Fruit fly (Drosophila melanogaster) whole organism, prepupa: Measurements from ENCODE around the gene elg1.

Experiments
- CG10631 ChIP-seq: fragments of 200-800 bp; sonication (Bioruptor generic); optimal IDR thresholded peaks from 2 replicates; lab custom pipeline; 2016; ENCODE audit warnings: missing biosample characterization, missing genetic modification characterization
- CG10669 ChIP-seq: fragments of 200-800 bp; sonication (Bioruptor generic); optimal IDR thresholded peaks from 3 replicates; lab custom pipeline; 2018; ENCODE audit warnings: missing biosample characterization, mild to moderate bottlenecking, missing genetic modification characterization, moderate library complexity
- CG11762 ChIP-seq: fragments of 200-800 bp; sonication (Bioruptor generic); optimal IDR thresholded peaks from 3 replicates; lab custom pipeline; 2016; ENCODE audit warnings: missing biosample characterization, missing genetic modification characterization; ENCODE audit not compliant: insufficient read depth
- CG11902 ChIP-seq: fragments of 200-800 bp; sonication (Bioruptor generic); optimal IDR thresholded peaks from 3 replicates; lab custom pipeline; 2016; ENCODE audit warnings: missing biosample characterization, missing genetic modification characterization
- CG15336 ChIP-seq: fragments of 200-800 bp; sonication (Bioruptor generic); IDR thresholded peaks from 2 replicates; pipeline ENCODE4 v1.3.6; 2022; ENCODE audit warnings: missing biosample characterization, missing genetic modification characterization
- CG1621 ChIP-seq: fragments of 200-800 bp; sonication (Bioruptor generic); optimal IDR thresholded peaks from 3 replicates; lab custom pipeline; 2018; ENCODE audit warnings: missing biosample characterization, mild to moderate bottlenecking, missing genetic modification characterization
- CG16779 ChIP-seq: fragments of 200-800 bp; sonication (Bioruptor generic); optimal IDR thresholded peaks from 3 replicates; lab custom pipeline; 2017; ENCODE audit warnings: missing biosample characterization, mild to moderate bottlenecking, missing genetic modification characterization
- CG3032 ChIP-seq: fragments of 200-800 bp; optimal IDR thresholded peaks from 2 replicates; lab custom pipeline; 2019; ENCODE audit warnings: missing biosample characterization, mild to moderate bottlenecking, missing genetic modification characterization, moderate library complexity
- CG31627 ChIP-seq: fragments of 200-800 bp; sonication (Bioruptor generic); optimal IDR thresholded peaks from 3 replicates; lab custom pipeline; 2016; ENCODE audit warnings: missing biosample characterization, missing genetic modification characterization
- CG32006 ChIP-seq: fragments of 200-800 bp; sonication (Bioruptor generic); optimal IDR thresholded peaks from 3 replicates; lab custom pipeline; 2017; ENCODE audit warnings: missing biosample characterization, mild to moderate bottlenecking, missing genetic modification characterization
- CG34406 ChIP-seq: fragments of 200-800 bp; sonication (Bioruptor generic); optimal IDR thresholded peaks from 3 replicates; lab custom pipeline; 2016; ENCODE audit warnings: missing biosample characterization, missing genetic modification characterization
- CG3919 ChIP-seq: fragments of 200-800 bp; sonication (Bioruptor generic); optimal IDR thresholded peaks from 3 replicates; lab custom pipeline; 2016; ENCODE audit warnings: missing biosample characterization, missing genetic modification characterization
- CG6163 ChIP-seq: fragments of 200-800 bp; sonication (Bioruptor generic); IDR thresholded peaks from 3 replicates; pipeline ENCODE4 v1.3.6; 2022; ENCODE audit warnings: missing biosample characterization, missing genetic modification characterization
- CG6276 ChIP-seq: fragments of 200-800 bp; sonication (Bioruptor generic); optimal IDR thresholded peaks from 2 replicates; lab custom pipeline; 2017; ENCODE audit warnings: missing biosample characterization, mild to moderate bottlenecking, missing genetic modification characterization
- CG6792 ChIP-seq: fragments of 200-800 bp; sonication (Bioruptor generic); optimal IDR thresholded peaks from 3 replicates; lab custom pipeline; 2016; ENCODE audit warnings: missing biosample characterization, missing genetic modification characterization
- CG6808 ChIP-seq: fragments of 200-800 bp; sonication (Bioruptor generic); optimal IDR thresholded peaks from 3 replicates; lab custom pipeline; 2017; ENCODE audit warnings: missing biosample characterization, missing genetic modification characterization, mild to moderate bottlenecking, moderate library complexity, missing genetic modification reagents
- CG6854 ChIP-seq: fragments of 200-800 bp; sonication (Bioruptor generic); optimal IDR thresholded peaks from 2 replicates; lab custom pipeline; 2017; ENCODE audit warnings: missing biosample characterization, mild to moderate bottlenecking, missing genetic modification characterization
- CG8119 ChIP-seq: fragments of 200-800 bp; sonication (Bioruptor generic); IDR thresholded peaks from 3 replicates; pipeline ENCODE4 v1.3.6; 2022; ENCODE audit warnings: missing biosample characterization, missing genetic modification characterization
- CG8319 ChIP-seq: fragments of 200-800 bp; sonication (Bioruptor generic); optimal IDR thresholded peaks from 3 replicates; lab custom pipeline; 2016; ENCODE audit warnings: missing biosample characterization, missing genetic modification characterization
- CG9139 ChIP-seq: fragments of 200-800 bp; sonication (Bioruptor generic); optimal IDR thresholded peaks from 3 replicates; lab custom pipeline; 2017; ENCODE audit warnings: missing biosample characterization, mild to moderate bottlenecking, missing genetic modification characterization
- Eip75B ChIP-seq: fragments of 200-800 bp; sonication (Bioruptor generic); optimal IDR thresholded peaks from 3 replicates; lab custom pipeline; 2016; ENCODE audit warnings: missing biosample characterization, missing genetic modification characterization
- Eip78C ChIP-seq: fragments of 200-800 bp; sonication (Bioruptor generic); peaks from one replicate; lab custom pipeline; 2016; ENCODE audit warnings: missing biosample characterization, missing genetic modification characterization
- Eip93F ChIP-seq: fragments of 200-800 bp; sonication (Bioruptor generic); optimal IDR thresholded peaks from 2 replicates; lab custom pipeline; 2016; ENCODE audit warnings: missing biosample characterization, mild to moderate bottlenecking, missing genetic modification characterization
- Ets21C ChIP-seq: fragments of 200-800 bp; sonication (Bioruptor generic); optimal IDR thresholded peaks from 3 replicates; lab custom pipeline; 2016; ENCODE audit warnings: missing biosample characterization, missing genetic modification characterization
- Ets96B ChIP-seq: fragments of 200-800 bp; optimal IDR thresholded peaks from 2 replicates; lab custom pipeline; 2019; ENCODE audit warnings: missing biosample characterization, mild to moderate bottlenecking, missing genetic modification characterization, moderate library complexity
- Hr38 ChIP-seq: sonication (Bioruptor generic); optimal IDR thresholded peaks from 2 replicates; lab custom pipeline; 2016; ENCODE audit warnings: missing biosample characterization, missing genetic modification characterization
- Hr39 ChIP-seq: fragments of 200-800 bp; sonication (Bioruptor generic); optimal IDR thresholded peaks from 2 replicates; lab custom pipeline; 2016; ENCODE audit warnings: missing biosample characterization, missing genetic modification characterization
- Lpt ChIP-seq: fragments of 200-800 bp; sonication (Bioruptor generic); optimal IDR thresholded peaks from 3 replicates; lab custom pipeline; 2016; ENCODE audit warnings: missing biosample characterization, missing genetic modification characterization
- Met ChIP-seq: fragments of 200-800 bp; sonication (Bioruptor generic); optimal IDR thresholded peaks from 3 replicates; lab custom pipeline; 2016; ENCODE audit warnings: missing biosample characterization, missing genetic modification characterization
- Smox ChIP-seq: fragments of 200-800 bp; sonication (Bioruptor generic); optimal IDR thresholded peaks from 3 replicates; lab custom pipeline; 2016; ENCODE audit warnings: missing biosample characterization, missing genetic modification characterization
- Sox14 ChIP-seq: fragments of 200-800 bp; sonication (Bioruptor generic); optimal IDR thresholded peaks from 3 replicates; lab custom pipeline; 2016; ENCODE audit warnings: missing biosample characterization, missing genetic modification characterization
- Sox15 ChIP-seq: fragments of 200-800 bp; sonication (Bioruptor generic); optimal IDR thresholded peaks from 3 replicates; lab custom pipeline; 2016; ENCODE audit warnings: missing biosample characterization, missing genetic modification characterization
- achi ChIP-seq: fragments of 200-800 bp; sonication (Bioruptor generic); optimal IDR thresholded peaks from 3 replicates; lab custom pipeline; 2016; ENCODE audit warnings: missing biosample characterization, missing genetic modification characterization
- acj6 ChIP-seq: fragments of 200-800 bp; sonication (Bioruptor generic); optimal IDR thresholded peaks from 3 replicates; lab custom pipeline; 2016; ENCODE audit warnings: missing biosample characterization, missing genetic modification characterization
- cyc ChIP-seq: fragments of 200-800 bp; sonication (Bioruptor generic); optimal IDR thresholded peaks from 3 replicates; lab custom pipeline; 2016; ENCODE audit warnings: missing biosample characterization, missing genetic modification characterization
- dac ChIP-seq: fragments of 200-800 bp; sonication (Bioruptor generic); optimal IDR thresholded peaks from 2 replicates; lab custom pipeline; 2017; ENCODE audit warnings: missing biosample characterization, mild to moderate bottlenecking, missing genetic modification characterization
- dsx ChIP-seq: fragments of 200-800 bp; optimal IDR thresholded peaks from 3 replicates; lab custom pipeline; 2019; ENCODE audit warnings: missing biosample characterization, mild to moderate bottlenecking, missing genetic modification characterization, moderate library complexity; ENCODE audit not compliant: poor library complexity, severe bottlenecking
- eg ChIP-seq: fragments of 200-800 bp; sonication (Bioruptor generic); IDR thresholded peaks from 3 replicates; pipeline ENCODE4 v1.3.6; 2022; ENCODE audit warnings: missing biosample characterization, missing genetic modification characterization
- esn ChIP-seq: fragments of 200-800 bp; sonication (Bioruptor generic); optimal IDR thresholded peaks from 2 replicates; lab custom pipeline; 2016; ENCODE audit warnings: missing biosample characterization, mild to moderate bottlenecking, missing genetic modification characterization, moderate library complexity
- fd59A ChIP-seq: fragments of 200-800 bp; sonication (Bioruptor generic); optimal IDR thresholded peaks from 2 replicates; lab custom pipeline; 2017; ENCODE audit warnings: missing biosample characterization, mild to moderate bottlenecking, missing genetic modification characterization, missing genetic modification reagents
- fd85E ChIP-seq: fragments of 200-800 bp; sonication (Bioruptor generic); optimal IDR thresholded peaks from 3 replicates; lab custom pipeline; 2016; ENCODE audit warnings: missing biosample characterization, missing genetic modification characterization
- fkh ChIP-seq: fragments of 200-800 bp; sonication (Bioruptor generic); optimal IDR thresholded peaks from 3 replicates; lab custom pipeline; 2017; ENCODE audit warnings: missing biosample characterization, mild to moderate bottlenecking, missing genetic modification characterization, moderate library complexity
- lz ChIP-seq: fragments of 200-800 bp; sonication (Bioruptor generic); optimal IDR thresholded peaks from 3 replicates; lab custom pipeline; 2016; ENCODE audit warnings: missing biosample characterization, missing genetic modification characterization
- pdm3 ChIP-seq: fragments of 200-800 bp; sonication (Bioruptor generic); optimal IDR thresholded peaks from 3 replicates; lab custom pipeline; 2016; ENCODE audit warnings: missing biosample characterization, missing genetic modification characterization
- salr ChIP-seq, 2 experiments: fragments of 200-800 bp; sonication (Bioruptor generic); optimal IDR thresholded peaks; 3 replicates each; lab custom pipeline; 2016 to 2018; ENCODE audit warnings: missing biosample characterization in 2 of 2, missing genetic modification characterization in 2 of 2, mild to moderate bottlenecking in 1 of 2
- spab ChIP-seq: fragments of 200-800 bp; sonication (Bioruptor generic); optimal IDR thresholded peaks from 2 replicates; lab custom pipeline; 2017; ENCODE audit warnings: missing biosample characterization, mild to moderate bottlenecking, missing genetic modification characterization, missing genetic modification reagents

elg1 gene

dm6 chr3L:16128481-16128972, 3.3 kb upstream of the elg1 start, which contains the start of gene Pgm1 (continued):
- TF ChIP-seq Hr39 (GFP tag; lab: Kevin White, UChicago) = peak; percentile 94
- TF ChIP-seq Met = peak; percentile 94
- peak; percentile 87 for TF ChIP-seq CG10669 (GFP tag; lab: Kevin White, UChicago)
- TF ChIP-seq CG8119 (GFP tag; lab: Robert Waterston, UW) = no peak; the same call in 1 of the 3 replicates
- TF ChIP-seq CG31627 (GFP tag; lab: Kevin White, UChicago) = peak; percentile 96
- no peak for TF ChIP-seq salr (GFP tag; optimal IDR thresholded peaks at IDR 0.05; lab: Kevin White, UChicago)
- no peak for TF ChIP-seq CG16779 (tag; lab: Kevin White, UChicago)
- TF ChIP-seq Ets96B (tag; lab: Kevin White, UChicago) = peak; percentile 83
- peak; percentile 86 for TF ChIP-seq CG8319 (GFP tag; lab: Kevin White, UChicago)
- peak; percentile 94 for TF ChIP-seq Smox
- peak; percentile 93 for TF ChIP-seq Eip75B
- peak; percentile 92 for TF ChIP-seq CG6792 (GFP tag; lab: Kevin White, UChicago)
- TF ChIP-seq CG15336 (GFP tag; lab: Robert Waterston, UW) = peak; percentile 80
- TF ChIP-seq Sox14 (GFP tag; lab: Kevin White, UChicago) = peak; percentile 96
- TF ChIP-seq CG3919 (GFP tag; lab: Kevin White, UChicago) = peak; percentile 95
- TF ChIP-seq CG9139 (GFP tag; lab: Kevin White, UChicago) = no peak
- TF ChIP-seq Eip93F (GFP tag; lab: Kevin White, UChicago) = no peak
- TF ChIP-seq CG6808 = peak; percentile 83
- peak; percentile 92 for TF ChIP-seq acj6 (GFP tag; lab: Kevin White, UChicago)
- TF ChIP-seq CG11762 = peak; percentile 89
- TF ChIP-seq CG34406 (GFP tag; lab: Kevin White, UChicago) = peak; percentile 87
- TF ChIP-seq Sox15 (GFP tag; lab: Kevin White, UChicago) = peak; percentile 89
- TF ChIP-seq spab (GFP tag; lab: Kevin White, UChicago) = no peak
- TF ChIP-seq CG32006 (GFP tag; lab: Kevin White, UChicago) = no peak
- TF ChIP-seq Eip78C (GFP tag; lab: Kevin White, UChicago) = peak; percentile 97
- TF ChIP-seq CG11902 (GFP tag; lab: Kevin White, UChicago) = peak; percentile 85
- no peak for TF ChIP-seq CG1621 (tag; lab: Kevin White, UChicago)
- no peak for TF ChIP-seq fd85E (GFP tag; lab: Kevin White, UChicago)
- peak; percentile 94 for TF ChIP-seq cyc (GFP tag; lab: Kevin White, UChicago)
- TF ChIP-seq Ets21C (GFP tag; lab: Kevin White, UChicago) = peak; percentile 89
- peak; percentile 87 for TF ChIP-seq CG6854 (GFP tag; lab: Kevin White, UChicago)
- peak; percentile 89 for TF ChIP-seq achi (GFP tag; lab: Kevin White, UChicago)
- TF ChIP-seq fkh = peak; percentile 80

dm6 chr3L:16128973-16129745, 2.7 kb upstream of the elg1 start, which contains the start of gene SsRbeta:
Gene SsRbeta (plus strand): TSS chr3L:16129617.
- TF ChIP-seq lz (GFP tag; lab: Kevin White, UChicago) (no peak), CG8319 (GFP tag; lab: Kevin White, UChicago) (no peak), CG6276 (GFP tag; lab: Kevin White, UChicago) (no peak), CG11902 (GFP tag; lab: Kevin White, UChicago) (no peak), CG1621 (tag; lab: Kevin White, UChicago) (no peak), CG15336 (GFP tag; lab: Robert Waterston, UW) (peak; percentile 41), dac (GFP tag; lab: Kevin White, UChicago) (no peak), eg (GFP tag; lab: Robert Waterston, UW) (peak; percentile 63), dsx (GFP tag; lab: Kevin White, UChicago) (no peak), pdm3 (no peak), fkh (peak; percentile 51), Met (peak; percentile 26), CG11762 (no peak), CG10631 (GFP tag; lab: Kevin White, UChicago) (peak; percentile 18), Sox14 (GFP tag; lab: Kevin White, UChicago) (no peak), CG3032 (tag; lab: Kevin White, UChicago) (peak; percentile 13), Hr38 (no peak), Lpt (GFP tag; lab: Kevin White, UChicago) (no peak), CG3919 (GFP tag; lab: Kevin White, UChicago) (no peak), esn (GFP tag; lab: Kevin White, UChicago) (peak; percentile 19), Hr39 (GFP tag; lab: Kevin White, UChicago) (no peak), Eip93F (GFP tag; lab: Kevin White, UChicago) (peak; percentile 78), achi (GFP tag; lab: Kevin White, UChicago) (peak; percentile 100), Ets96B (tag; lab: Kevin White, UChicago) (no peak), CG6163 (GFP tag; lab: Robert Waterston, UW) (peak; percentile 20), CG8119 (GFP tag; lab: Robert Waterston, UW) (peak; percentile 19), fd59A (no peak), cyc (GFP tag; lab: Kevin White, UChicago) (no peak), acj6 (GFP tag; lab: Kevin White, UChicago) (peak; percentile 38)
